Fruit fly (Drosophila melanogaster) whole organism, embryonic: Measurements from ENCODE around the gene kek6.
A peak's percentile ranks its signal among the peaks of the same experiment; 100 is the strongest.

Experiments
- BEAF-32 ChIP-seq: fragments of 200-800 bp; sonication (Bioruptor generic); optimal IDR thresholded peaks from 3 replicates; lab custom pipeline; 2017; ENCODE audit warnings: missing biosample characterization, missing genetic modification characterization, mild to moderate bottlenecking, moderate library complexity, missing genetic modification reagents
- BtbVII ChIP-seq: fragments of 200-800 bp; sonication (Bioruptor generic); optimal IDR thresholded peaks from 3 replicates; lab custom pipeline; 2017; ENCODE audit warnings: missing biosample characterization, mild to moderate bottlenecking, missing genetic modification characterization
- Bteb2 ChIP-seq: fragments of 200-800 bp; sonication (Bioruptor generic); optimal IDR thresholded peaks from 2 replicates; lab custom pipeline; 2016; ENCODE audit warnings: missing biosample characterization, missing genetic modification characterization
- CG1024 ChIP-seq: fragments of 200-800 bp; sonication (Bioruptor generic); IDR thresholded peaks from 2 replicates; pipeline ENCODE4 v1.3.6; 2022; ENCODE audit warnings: missing biosample characterization, missing genetic modification characterization
- CG10267 ChIP-seq: fragments of 200-800 bp; sonication (Bioruptor generic); optimal IDR thresholded peaks from 2 replicates; lab custom pipeline; 2018; ENCODE audit warnings: missing biosample characterization, mild to moderate bottlenecking, missing genetic modification characterization, moderate library complexity
- CG10462 ChIP-seq: fragments of 200-800 bp; sonication (Bioruptor generic); optimal IDR thresholded peaks from 2 replicates; lab custom pipeline; 2016; ENCODE audit warnings: missing biosample characterization, missing genetic modification characterization
- CG11695 ChIP-seq: fragments of 200-800 bp; sonication (Bioruptor generic); IDR thresholded peaks from 3 replicates; pipeline ENCODE4 v1.3.6; 2022; ENCODE audit warnings: missing biosample characterization, missing genetic modification characterization
- CG12659 ChIP-seq: fragments of 200-800 bp; sonication (Bioruptor generic); optimal IDR thresholded peaks from 3 replicates; lab custom pipeline; 2017; ENCODE audit warnings: mild to moderate bottlenecking, missing biosample characterization, missing genetic modification reagents, missing genetic modification characterization
- CG13123 ChIP-seq: fragments of 200-800 bp; sonication (Bioruptor generic); optimal IDR thresholded peaks from 2 replicates; lab custom pipeline; 2016; ENCODE audit warnings: missing biosample characterization, missing genetic modification characterization
- CG13775 ChIP-seq: fragments of 200-800 bp; sonication (Bioruptor generic); optimal IDR thresholded peaks from 3 replicates; lab custom pipeline; 2017; ENCODE audit warnings: missing biosample characterization, mild to moderate bottlenecking, missing genetic modification characterization
- CG13894 ChIP-seq: fragments of 200-800 bp; sonication (Bioruptor generic); optimal IDR thresholded peaks from 3 replicates; lab custom pipeline; 2018; ENCODE audit warnings: missing biosample characterization, mild to moderate bottlenecking, missing genetic modification characterization, moderate library complexity
- CG15479 ChIP-seq: fragments of 200-800 bp; sonication (Bioruptor generic); optimal IDR thresholded peaks from 3 replicates; lab custom pipeline; 2019; ENCODE audit warnings: missing biosample characterization, mild to moderate bottlenecking, missing genetic modification characterization, moderate library complexity
- CG15601 ChIP-seq: fragments of 200-800 bp; sonication (Bioruptor generic); optimal IDR thresholded peaks from 3 replicates; lab custom pipeline; 2019; ENCODE audit warnings: missing biosample characterization, mild to moderate bottlenecking, missing genetic modification characterization, moderate library complexity
- CG1602 ChIP-seq: fragments of 200-800 bp; sonication (Bioruptor generic); optimal IDR thresholded peaks from 3 replicates; lab custom pipeline; 2016; ENCODE audit warnings: missing biosample characterization, missing genetic modification characterization
- CG1603 ChIP-seq: fragments of 200-800 bp; sonication (Bioruptor generic); optimal IDR thresholded peaks from 2 replicates; lab custom pipeline; 2019; ENCODE audit warnings: missing biosample characterization, mild to moderate bottlenecking, missing genetic modification characterization, moderate library complexity
- CG16863 ChIP-seq: fragments of 200-800 bp; sonication (Bioruptor generic); optimal IDR thresholded peaks from 3 replicates; lab custom pipeline; 2016; ENCODE audit warnings: missing biosample characterization, missing genetic modification characterization
- CG17361 ChIP-seq: fragments of 200-800 bp; sonication (Bioruptor generic); IDR thresholded peaks from 3 replicates; pipeline ENCODE4 v1.3.6; 2022; ENCODE audit warnings: missing biosample characterization, missing genetic modification characterization
- CG1792 ChIP-seq: fragments of 200-800 bp; sonication (Bioruptor generic); optimal IDR thresholded peaks from 2 replicates; lab custom pipeline; 2016; ENCODE audit warnings: missing biosample characterization, missing genetic modification characterization
- CG2116 ChIP-seq: fragments of 200-800 bp; sonication (Bioruptor generic); optimal IDR thresholded peaks from 3 replicates; lab custom pipeline; 2018; ENCODE audit warnings: missing biosample characterization, mild to moderate bottlenecking, missing genetic modification characterization
- CG32772 ChIP-seq: fragments of 200-800 bp; sonication (Bioruptor generic); IDR thresholded peaks from 2 replicates; pipeline ENCODE4 v1.3.6; 2022; ENCODE audit warnings: missing biosample characterization, missing genetic modification characterization
- CG3847 ChIP-seq: fragments of 200-800 bp; sonication (Bioruptor generic); IDR thresholded peaks from 2 replicates; pipeline ENCODE4 v1.3.6; 2022; ENCODE audit warnings: missing biosample characterization, missing genetic modification characterization
- CG4282 ChIP-seq: fragments of 200-800 bp; sonication (Bioruptor generic); optimal IDR thresholded peaks from 2 replicates; lab custom pipeline; 2016; ENCODE audit warnings: missing biosample characterization, missing genetic modification characterization
- CG4730 ChIP-seq: fragments of 200-800 bp; sonication (Bioruptor generic); IDR thresholded peaks from 2 replicates; pipeline ENCODE4 v1.3.6; 2022; ENCODE audit warnings: missing biosample characterization, missing genetic modification characterization
- CG4820 ChIP-seq: fragments of 200-800 bp; sonication (Bioruptor generic); optimal IDR thresholded peaks from 3 replicates; lab custom pipeline; 2016; ENCODE audit warnings: missing biosample characterization, missing genetic modification characterization
- CG4854 ChIP-seq: fragments of 200-800 bp; sonication (Bioruptor generic); optimal IDR thresholded peaks from 2 replicates; lab custom pipeline; 2016; ENCODE audit warnings: missing biosample characterization, missing genetic modification characterization, inconsistent platforms
- CG7987 ChIP-seq: fragments of 200-800 bp; sonication (Bioruptor generic); optimal IDR thresholded peaks from 2 replicates; lab custom pipeline; 2018; ENCODE audit warnings: missing biosample characterization, mild to moderate bottlenecking, missing genetic modification characterization, moderate library complexity
- Dp ChIP-seq: fragments of 200-800 bp; sonication (Bioruptor generic); optimal IDR thresholded peaks from 2 replicates; lab custom pipeline; 2018; ENCODE audit warnings: missing biosample characterization, mild to moderate bottlenecking, missing genetic modification characterization, moderate library complexity
- Ets65A ChIP-seq: fragments of 200-800 bp; sonication (Bioruptor generic); peaks from one replicate; lab custom pipeline; 2016; ENCODE audit warnings: missing biosample characterization, missing genetic modification characterization
- HmgD ChIP-seq: fragments of 200-800 bp; sonication (Bioruptor generic); optimal IDR thresholded peaks from 3 replicates; lab custom pipeline; 2016; ENCODE audit warnings: missing biosample characterization, missing genetic modification characterization
- Hmr ChIP-seq: fragments of 200-800 bp; sonication (Bioruptor generic); optimal IDR thresholded peaks from 3 replicates; lab custom pipeline; 2017; ENCODE audit warnings: mild to moderate bottlenecking, missing biosample characterization, missing genetic modification reagents, missing genetic modification characterization
- MESR4 ChIP-seq: fragments of 200-800 bp; sonication (Bioruptor generic); optimal IDR thresholded peaks from 2 replicates; lab custom pipeline; 2018; ENCODE audit warnings: missing biosample characterization, mild to moderate bottlenecking, missing genetic modification characterization, moderate library complexity
- Mad ChIP-seq: fragments of 200-800 bp; sonication (Bioruptor generic); optimal IDR thresholded peaks from 2 replicates; lab custom pipeline; 2016; ENCODE audit warnings: missing biosample characterization, missing genetic modification characterization
- NC2β ChIP-seq: fragments of 200-800 bp; sonication (Bioruptor generic); optimal IDR thresholded peaks from 2 replicates; lab custom pipeline; 2016; ENCODE audit warnings: missing biosample characterization, missing genetic modification characterization
- Side ChIP-seq: fragments of 200-800 bp; sonication (Bioruptor generic); optimal IDR thresholded peaks from 2 replicates; lab custom pipeline; 2016; ENCODE audit warnings: missing biosample characterization, missing genetic modification characterization
- Trl ChIP-seq, 3 experiments: fragments of >200 bp in 2 of 3; fragments of 200-800 bp in 1 of 3; sonication (Bioruptor generic) in 1 of 3; optimal IDR thresholded peaks; 2 replicates in 1 of 3; 3 replicates in 2 of 3; lab custom pipeline; 2016 to 2017; ENCODE audit warnings: missing biosample characterization in 1 of 3, missing genetic modification characterization in 1 of 3
- abd-A ChIP-seq: fragments of 200-800 bp; sonication (Bioruptor generic); optimal IDR thresholded peaks from 3 replicates; lab custom pipeline; 2019; ENCODE audit warnings: missing biosample characterization, mild to moderate bottlenecking, missing genetic modification characterization, moderate library complexity
- amos ChIP-seq: fragments of 200-800 bp; sonication (Bioruptor generic); IDR thresholded peaks from 2 replicates; pipeline ENCODE4 v1.3.6; 2022; ENCODE audit warnings: missing biosample characterization, missing genetic modification characterization; ENCODE audit not compliant: partially characterized antibody
- cg ChIP-seq: fragments of 200-800 bp; sonication (Bioruptor generic); optimal IDR thresholded peaks from 3 replicates; lab custom pipeline; 2019; ENCODE audit warnings: missing biosample characterization, mild to moderate bottlenecking, missing genetic modification characterization, moderate library complexity
- chn ChIP-seq: fragments of 200-800 bp; sonication (Bioruptor generic); optimal IDR thresholded peaks from 2 replicates; lab custom pipeline; 2016; ENCODE audit warnings: missing biosample characterization, missing genetic modification characterization
- her ChIP-seq: fragments of 200-800 bp; sonication (Bioruptor generic); optimal IDR thresholded peaks from 2 replicates; lab custom pipeline; 2016; ENCODE audit warnings: missing biosample characterization, missing genetic modification characterization
- kni ChIP-seq: fragments of 200-800 bp; sonication (Bioruptor generic); optimal IDR thresholded peaks from 3 replicates; lab custom pipeline; 2017; ENCODE audit warnings: mild to moderate bottlenecking, missing biosample characterization, missing genetic modification reagents, missing genetic modification characterization
- nerfin-2 ChIP-seq: fragments of 200-800 bp; sonication (Bioruptor generic); IDR thresholded peaks from 2 replicates; pipeline ENCODE4 v1.3.6; 2022; ENCODE audit warnings: missing biosample characterization, missing genetic modification characterization; ENCODE audit not compliant: partially characterized antibody
- row ChIP-seq: fragments of 200-800 bp; sonication (Bioruptor generic); IDR thresholded peaks from 3 replicates; pipeline ENCODE4 v1.3.6; 2022; ENCODE audit warnings: missing biosample characterization, missing genetic modification characterization
- sens ChIP-seq: fragments of 200-800 bp; sonication (Bioruptor generic); peaks from one replicate; lab custom pipeline; 2016; ENCODE audit warnings: missing biosample characterization, missing genetic modification characterization
- sna ChIP-seq: fragments of 200-800 bp; sonication (Bioruptor generic); IDR thresholded peaks from 2 replicates; pipeline ENCODE4 v1.3.6; 2022; ENCODE audit warnings: missing biosample characterization, missing genetic modification characterization; ENCODE audit not compliant: partially characterized antibody
- so ChIP-seq: fragments of 200-800 bp; sonication (Bioruptor generic); IDR thresholded peaks from 3 replicates; pipeline ENCODE4 v1.3.6; 2022; ENCODE audit warnings: missing biosample characterization, missing genetic modification characterization
- sr ChIP-seq: fragments of 200-800 bp; sonication (Bioruptor generic); IDR thresholded peaks from 3 replicates; pipeline ENCODE4 v1.3.6; 2022; ENCODE audit warnings: missing biosample characterization, missing genetic modification characterization
- sug ChIP-seq: fragments of 200-800 bp; optimal IDR thresholded peaks from 2 replicates; lab custom pipeline; 2019; ENCODE audit warnings: missing biosample characterization, mild to moderate bottlenecking, missing genetic modification characterization, moderate library complexity

The kek6 gene

dm6 chr3R:31662757-31663156 lies 40.8 kb downstream of the kek6 start:
- no peak for TF ChIP-seq CG16863
- TF ChIP-seq MESR4 (GFP tag; lab: Kevin White, UChicago) = no peak
- no peak for TF ChIP-seq CG4730 (GFP tag; lab: Robert Waterston, UW)
- no peak for TF ChIP-seq CG1024
- TF ChIP-seq cg (GFP tag; lab: Kevin White, UChicago) = peak; percentile 32
- no peak for TF ChIP-seq CG1792 (GFP tag; lab: Kevin White, UChicago)
- TF ChIP-seq kni = peak; percentile 77
- TF ChIP-seq sug (tag; lab: Kevin White, UChicago) = no peak
- TF ChIP-seq Dp (GFP tag; lab: Kevin White, UChicago) = no peak
- no peak for TF ChIP-seq CG4282 (GFP tag; lab: Kevin White, UChicago)
- TF ChIP-seq Trl (optimal IDR thresholded peaks at IDR 0.05; lab: Kevin White, UChicago) = peak; percentile 27 to 46
- no peak for TF ChIP-seq Trl (GFP tag; optimal IDR thresholded peaks at IDR 0.05; lab: Kevin White, UChicago)
- TF ChIP-seq CG1602 = no peak
- no peak for TF ChIP-seq CG32772 (GFP tag; lab: Robert Waterston, UW)
- no peak for TF ChIP-seq CG7987 (GFP tag; lab: Kevin White, UChicago)
- TF ChIP-seq sens (GFP tag; lab: Kevin White, UChicago) = peak; percentile 55
- TF ChIP-seq so (GFP tag; lab: Robert Waterston, UW) = no peak
- TF ChIP-seq Mad (GFP tag; lab: Kevin White, UChicago) = no peak
- no peak for TF ChIP-seq sr (GFP tag; lab: Robert Waterston, UW)
- TF ChIP-seq Hmr (GFP tag; lab: Kevin White, UChicago) = no peak
- no peak for TF ChIP-seq Bteb2 (GFP tag; lab: Kevin White, UChicago)

dm6 chr3R:31669153-31669934 lies 47.4 kb downstream of the kek6 start, which contains the start of gene Zmynd8:
Gene Zmynd8, plus strand, starts transcription at chr3R:31669465.
- TF ChIP-seq so (GFP tag; lab: Robert Waterston, UW) = no peak
- TF ChIP-seq abd-A (tag; lab: Kevin White, UChicago) = no peak
- TF ChIP-seq BtbVII (GFP tag; lab: Kevin White, UChicago) = no peak
- TF ChIP-seq BEAF-32 (GFP tag; lab: Kevin White, UChicago) = peak; percentile 77
- TF ChIP-seq her (GFP tag; lab: Kevin White, UChicago) = peak; percentile 17
- TF ChIP-seq CG15479 = no peak
- TF ChIP-seq CG15601 (tag; lab: Kevin White, UChicago) = no peak
- no peak for TF ChIP-seq CG17361 (GFP tag; lab: Robert Waterston, UW)
- 0 out of 3 replicates have a peak, but pooled peaks have one; percentile 20 for TF ChIP-seq row
- TF ChIP-seq chn (GFP tag; lab: Kevin White, UChicago) = no peak
- no peak for TF ChIP-seq Side (GFP tag; lab: Kevin White, UChicago)
- TF ChIP-seq CG10267 (tag; lab: Kevin White, UChicago) = peak; percentile 50
- TF ChIP-seq CG13123 (GFP tag; lab: Kevin White, UChicago) = no peak
- no peak for TF ChIP-seq CG4820 (GFP tag; lab: Kevin White, UChicago)
- TF ChIP-seq CG4854 = peak; percentile 94
- TF ChIP-seq CG10462 (GFP tag; lab: Kevin White, UChicago) = no peak
- peak; percentile 73 for TF ChIP-seq amos (GFP tag; lab: Robert Waterston, UW)
- no peak for TF ChIP-seq CG13775 (GFP tag; lab: Kevin White, UChicago)
- TF ChIP-seq HmgD = peak; percentile 27
- TF ChIP-seq NC2β (GFP tag; lab: Kevin White, UChicago) = peak; percentile 37
- TF ChIP-seq nerfin-2 = peak; percentile 78
- no peak for TF ChIP-seq CG13894 (tag; lab: Kevin White, UChicago)
- TF ChIP-seq CG2116 (GFP tag; lab: Kevin White, UChicago) = peak; percentile 92
- peak; percentile 27; the same call in 1 of the 2 replicates for TF ChIP-seq CG3847 (GFP tag; lab: Robert Waterston, UW)
- peak; percentile 67 for TF ChIP-seq sna (GFP tag; lab: Robert Waterston, UW)
- no peak for TF ChIP-seq Trl (optimal IDR thresholded peaks at IDR 0.05; lab: Kevin White, UChicago)
- no peak for TF ChIP-seq Trl (GFP tag; optimal IDR thresholded peaks at IDR 0.05; lab: Kevin White, UChicago)
- TF ChIP-seq CG11695 (GFP tag; lab: Robert Waterston, UW) = 0 out of 3 replicates have a peak, but pooled peaks have one; percentile 12
- TF ChIP-seq CG1603 (tag; lab: Kevin White, UChicago) = peak; percentile 77
- TF ChIP-seq Ets65A (GFP tag; lab: Kevin White, UChicago) = peak; percentile 92
- peak; percentile 48 for TF ChIP-seq CG12659 (GFP tag; lab: Kevin White, UChicago)
